Worm (Caenorhabditis elegans): ENCODE data around the gene fubl-1.

The fubl-1 gene

ce11 chrV:10273837-10274236 lies 35.2 kb upstream of the fubl-1 start:
- TF ChIP-seq mep-1 (tag; optimal IDR thresholded peaks at IDR 0.05), result peak; percentile 51
- peak; percentile 61 for TF ChIP-seq ces-1 (GFP tag; optimal IDR thresholded peaks at IDR 0.05)
- TF ChIP-seq mls-2 (tag; optimal IDR thresholded peaks at IDR 0.05), result no peak
- TF ChIP-seq M03D4.4 (tag; optimal IDR thresholded peaks at IDR 0.05), result no peak

DNA sequence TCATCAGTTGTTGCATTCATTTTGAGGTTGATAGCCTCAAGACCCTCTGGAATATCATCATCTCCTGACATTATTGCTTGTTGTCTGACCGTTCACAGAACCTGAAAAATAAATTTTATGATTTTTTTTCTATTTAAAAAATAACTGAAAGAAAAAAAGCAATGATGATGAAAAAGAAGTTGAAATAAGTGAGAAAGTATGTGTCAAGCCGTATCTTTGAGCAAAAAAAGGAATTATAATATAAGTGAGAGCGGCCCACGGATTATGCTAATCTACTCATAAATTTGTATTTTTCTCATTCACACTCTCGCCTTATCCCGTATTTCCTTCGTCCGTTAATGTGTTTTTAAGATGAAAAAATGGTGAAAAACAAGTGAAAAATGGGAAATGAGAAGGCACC lies 31.5 kb upstream of the fubl-1 start, which contains the start of gene ric-4:
TSS of gene ric-4 (minus strand) at position 101 of the 400 bp plus-strand sequence.
- TF ChIP-seq lin-32 (GFP tag; optimal IDR thresholded peaks at IDR 0.05), result no peak
- no peak for TF ChIP-seq flh-1 (GFP tag; optimal IDR thresholded peaks at IDR 0.05)
- TF ChIP-seq drap-1 (GFP tag; optimal IDR thresholded peaks at IDR 0.05), result no peak
- peak; percentile 2 for TF ChIP-seq ces-1 (GFP tag; optimal IDR thresholded peaks at IDR 0.05)
- TF ChIP-seq unc-39 (tag; optimal IDR thresholded peaks at IDR 0.05), result no peak
- TF ChIP-seq blmp-1 (tag; optimal IDR thresholded peaks at IDR 0.05), result no peak

DNA sequence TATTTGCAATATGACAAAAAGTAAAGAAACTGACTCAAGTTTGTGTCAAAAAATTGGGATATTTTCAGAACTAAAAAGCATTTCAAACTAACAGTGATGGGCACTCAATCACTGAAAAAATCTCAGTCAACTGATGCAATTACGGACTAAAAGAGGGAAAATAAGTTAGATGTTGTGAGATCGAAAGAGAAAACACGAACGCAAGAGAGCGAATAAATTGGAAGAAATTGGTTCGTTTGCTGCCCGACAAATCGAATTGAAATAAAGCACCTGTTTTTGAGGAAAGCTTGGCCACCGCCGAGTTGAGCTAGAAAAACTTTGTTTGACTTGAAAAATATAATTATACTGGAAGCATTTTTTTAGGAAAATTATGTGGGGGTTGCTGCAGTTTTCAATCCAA lies 27.4 kb upstream of the fubl-1 start:
- TF ChIP-seq ces-1 (GFP tag; optimal IDR thresholded peaks at IDR 0.05) (peak; percentile 67), sem-2 (GFP tag; optimal IDR thresholded peaks at IDR 0.05) (no peak)

DNA sequence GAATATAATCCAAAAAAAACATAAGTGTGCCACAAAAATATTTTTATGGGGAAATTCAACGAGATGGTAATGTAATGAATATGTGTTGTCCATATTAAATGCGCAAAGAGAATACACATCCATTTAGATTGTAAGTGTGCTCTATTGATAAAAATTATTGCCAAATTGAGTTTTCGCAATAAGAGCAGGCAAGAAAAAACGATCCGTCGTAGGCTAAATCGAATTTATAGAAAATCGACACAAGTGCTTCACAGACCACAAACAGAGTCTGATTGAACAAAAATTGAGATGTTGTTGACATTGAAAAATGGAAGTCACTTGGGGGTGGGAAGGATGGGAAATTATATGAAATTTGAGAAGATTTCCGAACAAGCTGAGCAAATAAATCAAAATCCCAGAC lies 26.4 kb upstream of the fubl-1 start:
- peak; percentile 52 for TF ChIP-seq ces-1 (GFP tag; optimal IDR thresholded peaks at IDR 0.05)
- no peak for TF ChIP-seq lin-13 (tag; optimal IDR thresholded peaks at IDR 0.05)
- TF ChIP-seq blmp-1 (tag; optimal IDR thresholded peaks at IDR 0.05), result no peak

- TF ChIP-seq tbx-8 (GFP tag; optimal IDR thresholded peaks at IDR 0.05), result no peak
- no peak for TF ChIP-seq elt-1 (tag; optimal IDR thresholded peaks at IDR 0.05; ENCODE audit: borderline replicate concordance, insufficient read depth)
- no peak for TF ChIP-seq flh-1 (GFP tag; optimal IDR thresholded peaks at IDR 0.05)
- no peak for TF ChIP-seq hlh-1 (tag; optimal IDR thresholded peaks at IDR 0.05)
- no peak for TF ChIP-seq mls-2 (tag; optimal IDR thresholded peaks at IDR 0.05)
- TF ChIP-seq ceh-43 (GFP tag; optimal IDR thresholded peaks at IDR 0.05), result no peak
- TF ChIP-seq elt-3 (tag; optimal IDR thresholded peaks at IDR 0.05), result no peak
- TF ChIP-seq M03D4.4 (tag; optimal IDR thresholded peaks at IDR 0.05), result no peak
- TF ChIP-seq pha-4 (tag; optimal IDR thresholded peaks at IDR 0.05), result no peak
- TF ChIP-seq nhr-12 (tag; optimal IDR thresholded peaks at IDR 0.05), result no peak
- TF ChIP-seq ham-2 (GFP tag; optimal IDR thresholded peaks at IDR 0.05), result no peak
- TF ChIP-seq lsy-2 (tag; optimal IDR thresholded peaks at IDR 0.05), result no peak
- TF ChIP-seq nhr-76 (tag; optimal IDR thresholded peaks at IDR 0.05), result no peak
- no peak for TF ChIP-seq bed-3 (GFP tag; optimal IDR thresholded peaks at IDR 0.05)
- no peak for TF ChIP-seq blmp-1 (tag; optimal IDR thresholded peaks at IDR 0.05)
These were observed 21.8 kb upstream of the fubl-1 start, which contains the start of gene sri-18 for ce11 chrV:10260460-10260859. TSS of gene sri-18 (minus strand) at chrV:10260560.

- no peak for TF ChIP-seq lin-32 (GFP tag; optimal IDR thresholded peaks at IDR 0.05)
These were observed 17.4 kb upstream of the fubl-1 start, which contains the start of gene nhr-232 for ce11 chrV:10256050-10256449. TSS of gene nhr-232 (plus strand) at chrV:10256170.

ce11 chrV:10255005-10255472 lies 16.4 kb upstream of the fubl-1 start, which contains the start of gene rop-1:
TSS of gene rop-1 (minus strand) at chrV:10255055.
- no peak for TF ChIP-seq mab-5 (tag; optimal IDR thresholded peaks at IDR 0.05)
- no peak for TF ChIP-seq ztf-11 (tag; optimal IDR thresholded peaks at IDR 0.05)
- TF ChIP-seq pha-4 (tag; optimal IDR thresholded peaks at IDR 0.05), result no peak
- no peak for TF ChIP-seq nhr-12 (tag; optimal IDR thresholded peaks at IDR 0.05)
- TF ChIP-seq M03D4.4 (tag; optimal IDR thresholded peaks at IDR 0.05), result no peak
- TF ChIP-seq tbx-8 (GFP tag; optimal IDR thresholded peaks at IDR 0.05), result no peak
- no peak for TF ChIP-seq sem-2 (GFP tag; optimal IDR thresholded peaks at IDR 0.05)
- TF ChIP-seq bed-3 (GFP tag; optimal IDR thresholded peaks at IDR 0.05), result no peak
- TF ChIP-seq lin-32 (GFP tag; optimal IDR thresholded peaks at IDR 0.05), result no peak

DNA sequence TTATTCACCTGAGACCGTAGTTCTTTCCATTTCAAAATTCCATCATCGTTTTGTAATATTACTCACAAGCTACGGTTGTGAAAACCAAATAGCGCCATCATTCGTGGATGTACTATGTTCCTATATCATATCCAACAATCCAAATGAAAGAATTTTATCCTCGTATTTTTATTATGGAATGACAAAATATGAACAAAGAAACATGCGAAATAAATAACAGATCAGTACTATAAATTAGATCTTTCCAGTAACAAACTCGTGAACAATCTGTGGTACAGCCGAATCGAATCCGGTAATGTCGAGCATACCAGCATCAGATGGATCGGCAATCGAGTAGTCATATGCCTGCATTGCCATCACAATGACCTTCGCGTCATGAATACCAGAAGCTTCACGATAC lies 14.0 kb upstream of the fubl-1 start:
- TF ChIP-seq zip-8 (tag; optimal IDR thresholded peaks at IDR 0.05) (no peak), ceh-39 (tag; optimal IDR thresholded peaks at IDR 0.05) (no peak), nhr-12 (tag; optimal IDR thresholded peaks at IDR 0.05) (no peak), nhr-28 (tag; optimal IDR thresholded peaks at IDR 0.05) (no peak), drap-1 (GFP tag; optimal IDR thresholded peaks at IDR 0.05) (no peak), mab-5 (tag; optimal IDR thresholded peaks at IDR 0.05) (no peak), unc-62 (GFP tag; optimal IDR thresholded peaks at IDR 0.05) (no peak), mep-1 (tag; optimal IDR thresholded peaks at IDR 0.05) (no peak)

Data from whole organism, mixed stage, embryonic.